Worm (Caenorhabditis elegans) whole organism, early embryonic: ENCODE results near the gene taf-2.

ENCODE experiments used
- B0310.2 ChIP-seq: sonication (generic microtip); optimal IDR thresholded peaks from 2 replicates; lab custom pipeline; 2016; ENCODE audit warnings: mild to moderate bottlenecking, missing genetic modification characterization, missing compliant biosample characterization
- F13C5.2 ChIP-seq: sonication (generic microtip); optimal IDR thresholded peaks from 2 replicates; lab custom pipeline; 2017; ENCODE audit warnings: mild to moderate bottlenecking, missing genetic modification characterization, inconsistent platforms, missing compliant biosample characterization
- aly-1 ChIP-seq: sonication (generic microtip); optimal IDR thresholded peaks from 2 replicates; lab custom pipeline; 2016; ENCODE audit warnings: missing genetic modification characterization, missing compliant biosample characterization
- ama-1 ChIP-seq: fragments of 150-350 bp; optimal IDR thresholded peaks from 2 replicates; lab custom pipeline; 2014
- ceh-13 ChIP-seq: fragments of 200-800 bp; sonication (Bioruptor generic); optimal IDR thresholded peaks from 2 replicates; lab custom pipeline; 2018; ENCODE audit warnings: mild to moderate bottlenecking, missing genetic modification characterization, missing compliant biosample characterization
- ceh-36 ChIP-seq: sonication (generic microtip); optimal IDR thresholded peaks from 2 replicates; lab custom pipeline; 2016; ENCODE audit warnings: missing genetic modification characterization, inconsistent platforms, missing compliant biosample characterization
- ets-7 ChIP-seq: sonication (generic microtip); optimal IDR thresholded peaks from 2 replicates; lab custom pipeline; 2016; ENCODE audit warnings: missing genotype, missing genetic modification characterization, missing compliant biosample characterization
- flt-1 ChIP-seq: fragments of 200-800 bp; sonication (Bioruptor generic); IDR thresholded peaks from 2 replicates; pipeline ENCODE4 v1.3.6; 2022; ENCODE audit warnings: missing genetic modification characterization, missing compliant biosample characterization
- hmbx-1 ChIP-seq: sonication (generic microtip); optimal IDR thresholded peaks from 2 replicates; lab custom pipeline; 2016; ENCODE audit warnings: mild to moderate bottlenecking, missing genetic modification characterization, missing compliant biosample characterization
- hmg-4 ChIP-seq: fragments of 200-800 bp; sonication (Bioruptor generic); optimal IDR thresholded peaks from 2 replicates; lab custom pipeline; 2018; ENCODE audit warnings: mild to moderate bottlenecking, missing genetic modification characterization, missing compliant biosample characterization
- hnd-1 ChIP-seq: sonication (generic microtip); optimal IDR thresholded peaks from 2 replicates; lab custom pipeline; 2016; ENCODE audit warnings: missing genetic modification characterization, missing compliant biosample characterization
- pes-1 ChIP-seq: fragments of 200-800 bp; sonication (Bioruptor generic); IDR thresholded peaks from 2 replicates; pipeline ENCODE4 v1.3.6; 2022; ENCODE audit warnings: missing genetic modification reagents, missing genetic modification characterization, missing compliant biosample characterization
- scrt-1 ChIP-seq: fragments of 200-800 bp; sonication (Bioruptor generic); IDR thresholded peaks from 2 replicates; pipeline ENCODE4 v1.3.6; 2022; ENCODE audit warnings: missing genetic modification characterization, missing compliant biosample characterization
- sea-1 ChIP-seq: fragments of 200-800 bp; sonication (Bioruptor generic); conservative IDR thresholded peaks from 2 replicates; pipeline ENCODE4 v1.3.6; 2022; ENCODE audit warnings: missing genetic modification characterization, missing compliant biosample characterization
- tbx-11 ChIP-seq: fragments of 200-800 bp; sonication (Bioruptor generic); IDR thresholded peaks from 2 replicates; pipeline ENCODE4 v1.3.6; 2022; ENCODE audit warnings: missing genetic modification characterization, missing compliant biosample characterization
- tbx-37 ChIP-seq: fragments of 200-800 bp; sonication (Bioruptor generic); conservative IDR thresholded peaks from 2 replicates; pipeline ENCODE4 v1.3.6; 2022; ENCODE audit warnings: missing genetic modification reagents, missing genetic modification characterization, missing compliant biosample characterization
- tra-4 ChIP-seq: sonication (generic microtip); optimal IDR thresholded peaks from 2 replicates; lab custom pipeline; 2017; ENCODE audit warnings: missing genetic modification characterization, missing compliant biosample characterization

Gene taf-2

ce11 chrIV:3624597-3624996, 31.2 kb upstream of the taf-2 start, which contains the start of the genes cha-1 and unc-17:
Gene cha-1, minus strand, starts transcription at chrIV:3624697.
Gene unc-17, minus strand, starts transcription at chrIV:3624699.
- TF ChIP-seq tbx-37 (GFP tag; lab: Robert Waterston, UW) (no peak), flt-1 (GFP tag; lab: Robert Waterston, UW) (no peak), aly-1 (tag; lab: Kevin White, UChicago) (no peak), pes-1 (GFP tag; lab: Robert Waterston, UW) (no peak), B0310.2 (tag; lab: Kevin White, UChicago) (no peak), tbx-11 (no peak), F13C5.2 (tag; lab: Kevin White, UChicago) (no peak), tra-4 (tag; lab: Kevin White, UChicago) (no peak), hmg-4 (GFP tag; lab: Kevin White, UChicago) (no peak), ets-7 (tag; lab: Kevin White, UChicago) (no peak), scrt-1 (GFP tag; lab: Robert Waterston, UW) (no peak), ceh-13 (GFP tag; lab: Kevin White, UChicago) (no peak), ama-1 (lab: Kevin White, UChicago) (no peak), hnd-1 (tag; lab: Kevin White, UChicago) (no peak), ceh-36 (no peak), hmbx-1 (tag; lab: Kevin White, UChicago) (no peak)

ce11 chrIV:3621805-3622355, 28.5 kb upstream of the taf-2 start:
- TF ChIP-seq B0310.2 (tag; lab: Kevin White, UChicago) (no peak), sea-1 (GFP tag; lab: Robert Waterston, UW) (no peak), ceh-13 (GFP tag; lab: Kevin White, UChicago) (no peak), flt-1 (GFP tag; lab: Robert Waterston, UW) (no peak), ets-7 (tag; lab: Kevin White, UChicago) (no peak), ceh-36 (no peak), ama-1 (lab: Kevin White, UChicago) (no peak), scrt-1 (GFP tag; lab: Robert Waterston, UW) (no peak), tbx-37 (GFP tag; lab: Robert Waterston, UW) (no peak), hmg-4 (GFP tag; lab: Kevin White, UChicago) (no peak), tbx-11 (no peak), hmbx-1 (tag; lab: Kevin White, UChicago) (no peak), pes-1 (GFP tag; lab: Robert Waterston, UW) (no peak), hnd-1 (tag; lab: Kevin White, UChicago) (no peak), aly-1 (tag; lab: Kevin White, UChicago) (no peak), tra-4 (tag; lab: Kevin White, UChicago) (no peak), F13C5.2 (tag; lab: Kevin White, UChicago) (no peak)

- no peak for TF ChIP-seq scrt-1 (GFP tag; lab: Robert Waterston, UW)
- no peak for TF ChIP-seq F13C5.2 (tag; lab: Kevin White, UChicago)
- no peak for TF ChIP-seq ets-7 (tag; lab: Kevin White, UChicago)
- TF ChIP-seq ceh-36: no peak
- no peak for TF ChIP-seq tbx-11
- TF ChIP-seq B0310.2 (tag; lab: Kevin White, UChicago): no peak
- no peak for TF ChIP-seq flt-1 (GFP tag; lab: Robert Waterston, UW)
- TF ChIP-seq ama-1 (lab: Kevin White, UChicago): no peak
- no peak for TF ChIP-seq ceh-13 (GFP tag; lab: Kevin White, UChicago)
- TF ChIP-seq sea-1 (GFP tag; lab: Robert Waterston, UW): no peak
- no peak for TF ChIP-seq hmg-4 (GFP tag; lab: Kevin White, UChicago)
- no peak for TF ChIP-seq pes-1 (GFP tag; lab: Robert Waterston, UW)
- TF ChIP-seq hmbx-1 (tag; lab: Kevin White, UChicago): no peak
- TF ChIP-seq aly-1 (tag; lab: Kevin White, UChicago): no peak
- TF ChIP-seq hnd-1 (tag; lab: Kevin White, UChicago): no peak
- no peak for TF ChIP-seq tbx-37 (GFP tag; lab: Robert Waterston, UW)
- no peak for TF ChIP-seq tra-4 (tag; lab: Kevin White, UChicago)
Observed at ce11 chrIV:3618719-3619118, 25.3 kb upstream of the taf-2 start.

- no peak for TF ChIP-seq hnd-1 (tag; lab: Kevin White, UChicago)
- no peak for TF ChIP-seq ets-7 (tag; lab: Kevin White, UChicago)
- TF ChIP-seq B0310.2 (tag; lab: Kevin White, UChicago): no peak
- no peak for TF ChIP-seq tbx-11
- no peak for TF ChIP-seq F13C5.2 (tag; lab: Kevin White, UChicago)
- TF ChIP-seq ceh-13 (GFP tag; lab: Kevin White, UChicago): no peak
- TF ChIP-seq sea-1 (GFP tag; lab: Robert Waterston, UW): no peak
- TF ChIP-seq aly-1 (tag; lab: Kevin White, UChicago): no peak
- no peak for TF ChIP-seq pes-1 (GFP tag; lab: Robert Waterston, UW)
- no peak for TF ChIP-seq tra-4 (tag; lab: Kevin White, UChicago)
- TF ChIP-seq hmg-4 (GFP tag; lab: Kevin White, UChicago): no peak
- no peak for TF ChIP-seq ama-1 (lab: Kevin White, UChicago)
- TF ChIP-seq hmbx-1 (tag; lab: Kevin White, UChicago): no peak
- no peak for TF ChIP-seq scrt-1 (GFP tag; lab: Robert Waterston, UW)
- TF ChIP-seq tbx-37 (GFP tag; lab: Robert Waterston, UW): no peak
- TF ChIP-seq ceh-36: no peak
- TF ChIP-seq flt-1 (GFP tag; lab: Robert Waterston, UW): no peak
Observed at ce11 chrIV:3613022-3613605, 19.7 kb upstream of the taf-2 start, which contains the start of gene ltah-1.2. Gene ltah-1.2, minus strand, starts transcription at chrIV:3613072.

ce11 chrIV:3611845-3612244, 18.4 kb upstream of the taf-2 start:
- TF ChIP-seq aly-1 (tag; lab: Kevin White, UChicago) (no peak), hmg-4 (GFP tag; lab: Kevin White, UChicago) (no peak), ama-1 (lab: Kevin White, UChicago) (no peak), ceh-13 (GFP tag; lab: Kevin White, UChicago) (no peak), hnd-1 (tag; lab: Kevin White, UChicago) (no peak), tbx-11 (no peak), ceh-36 (no peak), scrt-1 (GFP tag; lab: Robert Waterston, UW) (no peak), F13C5.2 (tag; lab: Kevin White, UChicago) (no peak), sea-1 (GFP tag; lab: Robert Waterston, UW) (no peak)
